Worm (Caenorhabditis elegans) whole organism, late embryonic: ENCODE results near the gene rpl-10.

Source experiments
- C38D4.7 ChIP-seq: fragments of 200-800 bp; sonication (Bioruptor generic); optimal IDR thresholded peaks from 2 replicates; lab custom pipeline; 2018; ENCODE audit warnings: mild to moderate bottlenecking, missing genetic modification characterization, moderate library complexity, missing compliant biosample characterization
- F13H6.1 ChIP-seq: sonication (generic microtip); optimal IDR thresholded peaks from 2 replicates; lab custom pipeline; 2016; ENCODE audit warnings: missing genetic modification characterization, missing compliant biosample characterization
- K09A11.1 ChIP-seq: sonication (generic microtip); optimal IDR thresholded peaks from 2 replicates; lab custom pipeline; 2017; ENCODE audit warnings: antibody characterized with exemption, mild to moderate bottlenecking, missing genetic modification characterization, missing compliant biosample characterization; ENCODE audit not compliant: insufficient read depth
- ahr-1 ChIP-seq: sonication (generic microtip); optimal IDR thresholded peaks from 2 replicates; lab custom pipeline; 2016; ENCODE audit warnings: missing genetic modification characterization, missing compliant biosample characterization
- ama-1 ChIP-seq: fragments of 150-350 bp; optimal IDR thresholded peaks from 2 replicates; lab custom pipeline; 2014
- ceh-14 ChIP-seq: sonication (generic microtip); optimal IDR thresholded peaks from 2 replicates; lab custom pipeline; 2016; ENCODE audit warnings: missing genotype, missing genetic modification characterization, missing compliant biosample characterization
- ceh-22 ChIP-seq: sonication (generic microtip); optimal IDR thresholded peaks from 2 replicates; lab custom pipeline; 2017; ENCODE audit warnings: missing biosample characterization, missing genetic modification characterization
- ceh-24 ChIP-seq: sonication (generic microtip); optimal IDR thresholded peaks from 2 replicates; lab custom pipeline; 2016; ENCODE audit warnings: mild to moderate bottlenecking, missing genetic modification characterization, missing compliant biosample characterization
- ceh-31 ChIP-seq: sonication (generic microtip); optimal IDR thresholded peaks from 2 replicates; lab custom pipeline; 2016; ENCODE audit warnings: missing genetic modification characterization, missing compliant biosample characterization
- ceh-45 ChIP-seq: fragments of 200-800 bp; sonication (Bioruptor generic); IDR thresholded peaks from 2 replicates; pipeline ENCODE4 v1.3.6; 2022; ENCODE audit warnings: missing genetic modification reagents, missing genetic modification characterization, missing compliant biosample characterization
- ceh-48 ChIP-seq: sonication (generic microtip); optimal IDR thresholded peaks from 2 replicates; lab custom pipeline; 2016; ENCODE audit warnings: missing genetic modification characterization, inconsistent platforms, missing compliant biosample characterization
- ceh-9 ChIP-seq: sonication (generic microtip); optimal IDR thresholded peaks from 2 replicates; lab custom pipeline; 2016; ENCODE audit warnings: mild to moderate bottlenecking, missing genetic modification characterization, inconsistent platforms, missing compliant biosample characterization
- che-1 ChIP-seq: sonication (generic microtip); optimal IDR thresholded peaks from 2 replicates; lab custom pipeline; 2016; ENCODE audit warnings: mild to moderate bottlenecking, missing genetic modification characterization, missing compliant biosample characterization
- dve-1 ChIP-seq: sonication (generic microtip); optimal IDR thresholded peaks from 2 replicates; lab custom pipeline; 2017; ENCODE audit warnings: antibody characterized with exemption, mild to moderate bottlenecking, missing genetic modification characterization, missing compliant biosample characterization
- elt-2 ChIP-seq: sonication (generic microtip); optimal IDR thresholded peaks from 2 replicates; lab custom pipeline; 2016; ENCODE audit warnings: missing genetic modification reagents, missing genetic modification characterization, missing compliant biosample characterization
- elt-4 ChIP-seq: sonication (generic microtip); optimal IDR thresholded peaks from 2 replicates; lab custom pipeline; 2016; ENCODE audit warnings: missing genetic modification characterization, missing compliant biosample characterization
- ets-4 ChIP-seq: sonication (generic microtip); optimal IDR thresholded peaks from 2 replicates; lab custom pipeline; 2016; ENCODE audit warnings: missing genetic modification characterization, missing compliant biosample characterization
- fax-1 ChIP-seq: sonication (generic microtip); optimal IDR thresholded peaks from 2 replicates; lab custom pipeline; 2016; ENCODE audit warnings: missing genotype, missing genetic modification characterization, missing compliant biosample characterization
- fkh-6 ChIP-seq: sonication (generic microtip); optimal IDR thresholded peaks from 2 replicates; lab custom pipeline; 2016; ENCODE audit warnings: missing genetic modification characterization, missing compliant biosample characterization
- gmeb-2 ChIP-seq: sonication (generic microtip); optimal IDR thresholded peaks from 2 replicates; lab custom pipeline; 2016; ENCODE audit warnings: missing genetic modification characterization, inconsistent platforms, missing compliant biosample characterization
- hlh-15 ChIP-seq: sonication (generic microtip); optimal IDR thresholded peaks from 2 replicates; lab custom pipeline; 2016; ENCODE audit warnings: missing genetic modification characterization, missing compliant biosample characterization
- hlh-30 ChIP-seq: sonication (generic microtip); optimal IDR thresholded peaks from 2 replicates; lab custom pipeline; 2017; ENCODE audit warnings: antibody characterized with exemption, missing genetic modification characterization, missing compliant biosample characterization; ENCODE audit not compliant: insufficient read depth
- hlh-6 ChIP-seq: sonication (generic microtip); optimal IDR thresholded peaks from 2 replicates; lab custom pipeline; 2016; ENCODE audit warnings: missing genotype, missing genetic modification characterization, missing compliant biosample characterization
- hlh-8 ChIP-seq: sonication (generic microtip); optimal IDR thresholded peaks from 2 replicates; lab custom pipeline; 2016; ENCODE audit warnings: missing genotype, missing genetic modification characterization, missing compliant biosample characterization
- lim-6 ChIP-seq: sonication (generic microtip); optimal IDR thresholded peaks from 2 replicates; lab custom pipeline; 2016; ENCODE audit warnings: missing genetic modification characterization, missing compliant biosample characterization
- lin-11 ChIP-seq: fragments of 200-800 bp; sonication (Bioruptor generic); optimal IDR thresholded peaks from 2 replicates; lab custom pipeline; 2018; ENCODE audit warnings: mild to moderate bottlenecking, missing genetic modification characterization, missing compliant biosample characterization
- madf-2 ChIP-seq: sonication (generic microtip); optimal IDR thresholded peaks from 2 replicates; lab custom pipeline; 2017; ENCODE audit warnings: missing genetic modification characterization, missing compliant biosample characterization
- nfya-1 ChIP-seq: sonication (generic microtip); optimal IDR thresholded peaks from 2 replicates; lab custom pipeline; 2017; ENCODE audit warnings: missing genetic modification characterization, mild to moderate bottlenecking, missing compliant biosample characterization, antibody characterized with exemption, moderate library complexity
- nhr-11 ChIP-seq: fragments of 150-350 bp; optimal IDR thresholded peaks from 2 replicates; lab custom pipeline; 2014; ENCODE audit warnings: missing biosample characterization, missing genetic modification characterization
- nhr-232 ChIP-seq: sonication (generic microtip); optimal IDR thresholded peaks from 2 replicates; lab custom pipeline; 2016; ENCODE audit warnings: missing genetic modification characterization, missing compliant biosample characterization
- odd-2 ChIP-seq: sonication (generic microtip); optimal IDR thresholded peaks from 2 replicates; lab custom pipeline; 2017; ENCODE audit warnings: antibody characterized with exemption, mild to moderate bottlenecking, missing genetic modification characterization, missing compliant biosample characterization
- pag-3 ChIP-seq: sonication (generic microtip); optimal IDR thresholded peaks from 2 replicates; lab custom pipeline; 2016; ENCODE audit warnings: missing compliant biosample characterization, missing genetic modification characterization, borderline replicate concordance
- pat-9 ChIP-seq: fragments of 200-800 bp; sonication (Bioruptor generic); optimal IDR thresholded peaks from 2 replicates; lab custom pipeline; 2018; ENCODE audit warnings: mild to moderate bottlenecking, missing genetic modification characterization, moderate library complexity, missing compliant biosample characterization
- pax-1 ChIP-seq: fragments of 150-350 bp; optimal IDR thresholded peaks from 2 replicates; lab custom pipeline; 2014; ENCODE audit warnings: missing biosample characterization, missing genetic modification characterization
- pha-2 ChIP-seq: sonication (generic microtip); optimal IDR thresholded peaks from 2 replicates; lab custom pipeline; 2017; ENCODE audit warnings: mild to moderate bottlenecking, missing genetic modification characterization, missing compliant biosample characterization
- pqm-1 ChIP-seq: sonication (generic microtip); optimal IDR thresholded peaks from 2 replicates; lab custom pipeline; 2016; ENCODE audit warnings: missing genetic modification characterization, missing compliant biosample characterization
- pros-1 ChIP-seq: fragments of 150-350 bp; optimal IDR thresholded peaks from 2 replicates; lab custom pipeline; 2014; ENCODE audit warnings: missing biosample characterization, missing genetic modification reagents, missing genetic modification characterization
- ref-2 ChIP-seq: sonication (generic microtip); optimal IDR thresholded peaks from 2 replicates; lab custom pipeline; 2016; ENCODE audit warnings: missing genetic modification characterization, missing compliant biosample characterization
- rnt-1 ChIP-seq: sonication (generic microtip); optimal IDR thresholded peaks from 2 replicates; lab custom pipeline; 2016; ENCODE audit warnings: missing genetic modification characterization, missing compliant biosample characterization
- sdc-2 ChIP-seq: sonication (generic microtip); optimal IDR thresholded peaks from 2 replicates; lab custom pipeline; 2016; ENCODE audit warnings: missing genotype, missing genetic modification characterization, missing compliant biosample characterization
- sox-2 ChIP-seq: fragments of 200-800 bp; sonication (Bioruptor generic); IDR thresholded peaks from 2 replicates; pipeline ENCODE4 v1.3.6; 2022; ENCODE audit warnings: missing genetic modification reagents, missing genetic modification characterization, missing compliant biosample characterization
- sox-4 ChIP-seq: sonication (generic microtip); optimal IDR thresholded peaks from 2 replicates; lab custom pipeline; 2017; ENCODE audit warnings: mild to moderate bottlenecking, missing genetic modification characterization, inconsistent platforms, missing compliant biosample characterization
- tbx-2 ChIP-seq: sonication (generic microtip); optimal IDR thresholded peaks from 2 replicates; lab custom pipeline; 2016; ENCODE audit warnings: missing genetic modification characterization, missing compliant biosample characterization
- tbx-7 ChIP-seq: sonication (generic microtip); optimal IDR thresholded peaks from 2 replicates; lab custom pipeline; 2016; ENCODE audit warnings: missing genotype, missing genetic modification characterization, missing compliant biosample characterization
- ttx-3 ChIP-seq: sonication (generic microtip); optimal IDR thresholded peaks from 2 replicates; lab custom pipeline; 2016; ENCODE audit warnings: missing genetic modification reagents, missing genetic modification characterization, missing compliant biosample characterization
- unc-42 ChIP-seq: sonication (generic microtip); optimal IDR thresholded peaks from 2 replicates; lab custom pipeline; 2016; ENCODE audit warnings: missing genotype, missing genetic modification characterization, missing compliant biosample characterization
- unc-55 ChIP-seq: sonication (generic microtip); optimal IDR thresholded peaks from 2 replicates; lab custom pipeline; 2017; ENCODE audit warnings: missing biosample characterization, missing genetic modification reagents, missing genetic modification characterization
- zip-5 ChIP-seq: sonication (generic microtip); optimal IDR thresholded peaks from 2 replicates; lab custom pipeline; 2016; ENCODE audit warnings: missing genetic modification characterization, missing compliant biosample characterization
- ztf-16 ChIP-seq: sonication (generic microtip); optimal IDR thresholded peaks from 2 replicates; lab custom pipeline; 2017; ENCODE audit warnings: missing genetic modification characterization, missing compliant biosample characterization

The rpl-10 gene

DNA sequence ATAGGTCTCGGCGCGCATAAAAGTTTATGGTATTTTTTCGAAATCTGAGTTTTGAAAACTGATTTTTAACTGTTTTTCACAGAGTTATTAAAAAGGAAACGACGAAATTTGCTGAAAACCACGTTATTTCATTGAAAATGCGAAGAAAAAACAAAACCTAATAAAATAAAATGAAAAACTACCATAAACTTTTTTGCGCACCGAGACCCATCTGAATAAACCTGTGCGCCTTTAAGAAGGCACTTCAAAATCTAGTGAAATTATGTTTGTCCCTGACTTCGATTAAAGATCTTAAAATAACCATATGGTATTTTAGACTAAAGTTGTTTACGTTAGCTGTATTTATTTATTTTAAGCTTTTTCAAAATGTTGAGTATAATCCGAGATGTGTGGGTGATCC is 15.9 kb upstream of the rpl-10 start:
- no peak for TF ChIP-seq ama-1 (lab: Kevin White, UChicago)
- TF ChIP-seq ztf-16 (tag; lab: Kevin White, UChicago): no peak
- no peak for TF ChIP-seq ceh-31 (tag; lab: Kevin White, UChicago)
- TF ChIP-seq tbx-2 (tag; lab: Kevin White, UChicago): no peak
- no peak for TF ChIP-seq odd-2 (tag; lab: Kevin White, UChicago)

DNA sequence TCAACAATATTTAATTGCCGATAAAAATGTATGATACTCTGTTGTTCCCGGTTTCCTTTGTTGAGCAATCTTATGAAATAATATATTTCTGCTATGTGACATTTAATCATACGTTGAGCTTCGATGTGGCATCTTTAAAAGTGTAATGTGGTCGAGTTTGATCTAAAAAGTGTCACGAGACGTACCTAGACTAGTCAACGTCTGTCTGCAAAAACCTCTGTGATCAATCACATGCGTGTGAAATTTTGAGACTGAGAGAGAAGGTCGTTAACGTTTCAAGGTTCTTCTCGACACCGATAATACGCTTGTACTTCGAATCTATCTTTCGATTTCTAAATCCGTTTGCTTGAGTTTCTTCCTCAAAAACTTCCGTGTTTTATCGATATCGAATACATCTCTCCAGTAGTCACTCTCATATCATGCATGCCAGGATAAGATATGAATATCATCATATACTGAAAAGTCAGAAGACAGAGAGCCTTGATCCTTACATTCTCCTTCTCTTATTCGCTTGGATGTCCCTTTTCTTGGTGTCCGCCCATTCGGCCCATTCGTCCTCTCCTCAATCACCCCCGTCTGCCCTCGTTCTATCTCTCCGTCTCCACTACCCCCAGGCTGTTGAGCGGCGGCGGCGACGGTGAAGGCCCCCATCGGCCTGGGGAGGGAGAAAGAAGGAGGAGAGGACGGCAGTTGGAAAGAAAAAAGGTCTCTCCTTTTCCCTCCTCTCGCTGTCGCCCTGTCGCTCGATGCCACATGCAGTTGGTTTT is 15.2 kb upstream of the rpl-10 start:
- TF ChIP-seq zip-5 (tag; lab: Kevin White, UChicago) (no peak), ceh-9 (tag; lab: Kevin White, UChicago) (no peak), ama-1 (lab: Kevin White, UChicago) (no peak), K09A11.1 (tag; lab: Kevin White, UChicago) (no peak), hlh-30 (tag; lab: Kevin White, UChicago) (peak; percentile 10), elt-4 (tag; lab: Kevin White, UChicago) (no peak), tbx-2 (tag; lab: Kevin White, UChicago) (peak; percentile 40), sox-4 (peak; percentile 63), unc-55 (GFP tag; lab: Kevin White, UChicago) (no peak), madf-2 (tag; lab: Kevin White, UChicago) (no peak), ceh-45 (peak; percentile 49; the same call in 1 of the 2 replicates), fkh-6 (tag; lab: Kevin White, UChicago) (peak; percentile 43), ceh-22 (tag; lab: Kevin White, UChicago) (no peak), ceh-24 (tag; lab: Kevin White, UChicago) (no peak), ztf-16 (tag; lab: Kevin White, UChicago) (no peak), ceh-48 (tag; lab: Kevin White, UChicago) (peak; percentile 16), sdc-2 (tag; lab: Kevin White, UChicago) (peak; percentile 72), fax-1 (tag; lab: Kevin White, UChicago) (no peak), C38D4.7 (GFP tag; lab: Kevin White, UChicago) (peak; percentile 28), ttx-3 (peak; percentile 17), hlh-15 (tag; lab: Kevin White, UChicago) (no peak), F13H6.1 (peak; percentile 19), ets-4 (no peak), pat-9 (tag; lab: Kevin White, UChicago) (no peak), nhr-11 (no peak), unc-42 (tag; lab: Kevin White, UChicago) (peak; percentile 1), pqm-1 (tag; lab: Kevin White, UChicago) (peak; percentile 38), dve-1 (tag; lab: Kevin White, UChicago) (no peak), nhr-232 (tag; lab: Kevin White, UChicago) (peak; percentile 39), elt-2 (no peak), ahr-1 (tag; lab: Kevin White, UChicago) (no peak), sox-2 (GFP tag; lab: Robert Waterston, UW) (no peak), pha-2 (tag; lab: Kevin White, UChicago) (peak; percentile 1), hlh-8 (tag; lab: Kevin White, UChicago) (peak; percentile 12), pag-3 (no peak), nfya-1 (peak; percentile 67), lim-6 (tag; lab: Kevin White, UChicago) (no peak), lin-11 (peak; percentile 33), tbx-7 (tag; lab: Kevin White, UChicago) (no peak), hlh-6 (peak; percentile 72), gmeb-2 (tag; lab: Kevin White, UChicago) (no peak), ref-2 (peak; percentile 45), ceh-14 (tag; lab: Kevin White, UChicago) (peak; percentile 30), odd-2 (tag; lab: Kevin White, UChicago) (no peak), pax-1 (tag; lab: Kevin White, UChicago) (no peak), pros-1 (tag; lab: Kevin White, UChicago) (peak; percentile 52), rnt-1 (tag; lab: Kevin White, UChicago) (peak; percentile 25), che-1 (peak; percentile 57)
